Worm (Caenorhabditis elegans): ENCODE measurements around the gene mig-38.
A peak's percentile ranks its signal among the peaks of the same experiment; 100 is the strongest.

Gene mig-38

ce11 chrIV:11601721-11602405 lies 7.8 kb downstream of the mig-38 start (continued):
- TF ChIP-seq unc-39 (tag; optimal IDR thresholded peaks at IDR 0.05): no peak
- no peak for TF ChIP-seq aly-2 (tag; optimal IDR thresholded peaks at IDR 0.05)
- TF ChIP-seq nhr-48 (tag; optimal IDR thresholded peaks at IDR 0.05): peak; percentile 35
- TF ChIP-seq F37D6.2 (tag; optimal IDR thresholded peaks at IDR 0.05): peak; percentile 27
- peak; percentile 7 for TF ChIP-seq nhr-77 (tag; optimal IDR thresholded peaks at IDR 0.05)
- TF ChIP-seq nhr-111 (GFP tag; optimal IDR thresholded peaks at IDR 0.05): no peak
- TF ChIP-seq daf-19 (GFP tag; conservative IDR thresholded peaks at IDR 0.05): no peak
- TF ChIP-seq lin-39 (tag; optimal IDR thresholded peaks at IDR 0.05): no peak
- TF ChIP-seq ceh-62 (tag; optimal IDR thresholded peaks at IDR 0.05): no peak
- no peak for TF ChIP-seq ceh-28 (tag; optimal IDR thresholded peaks at IDR 0.05)
- TF ChIP-seq mes-2 (tag; optimal IDR thresholded peaks at IDR 0.05; ENCODE audit: poor library complexity, severe bottlenecking): peak; percentile 86
- no peak for TF ChIP-seq cey-2 (tag; optimal IDR thresholded peaks at IDR 0.05; ENCODE audit: borderline replicate concordance, insufficient read depth)
- peak; percentile 67 for TF ChIP-seq lin-13 (GFP tag; optimal IDR thresholded peaks at IDR 0.05)
- TF ChIP-seq spr-1 (tag; optimal IDR thresholded peaks at IDR 0.05): peak; percentile 54
- TF ChIP-seq pqm-1 (tag; optimal IDR thresholded peaks at IDR 0.05): no peak
- TF ChIP-seq daf-16 (GFP tag; optimal IDR thresholded peaks at IDR 0.05): no peak
- TF ChIP-seq daf-16 (tag; optimal IDR thresholded peaks at IDR 0.05): peak; percentile 28
- peak; percentile 67 for TF ChIP-seq lin-38 (GFP tag; IDR thresholded peaks at IDR 0.05)
- TF ChIP-seq nhr-25 (tag; optimal IDR thresholded peaks at IDR 0.05; ENCODE audit: borderline replicate concordance, insufficient read depth): no peak
- TF ChIP-seq pha-4 (GFP tag; IDR thresholded peaks at IDR 0.05): peak; percentile 57; the same call in 1 of the 2 replicates
- TF ChIP-seq pha-4 (tag; optimal IDR thresholded peaks at IDR 0.05): no peak
- peak; percentile 58 for TF ChIP-seq hmg-1.1 (GFP tag; IDR thresholded peaks at IDR 0.05)
- TF ChIP-seq hif-1 (tag; optimal IDR thresholded peaks at IDR 0.05): peak in 1 of 2 experiments; percentile 42
- TF ChIP-seq dve-1 (tag; optimal IDR thresholded peaks at IDR 0.05; ENCODE audit: insufficient read depth): peak; percentile 80
- peak; percentile 58 for TF ChIP-seq T26A8.4 (GFP tag; IDR thresholded peaks at IDR 0.05)
- TF ChIP-seq T20F7.1 (GFP tag; optimal IDR thresholded peaks at IDR 0.05): no peak
- TF ChIP-seq ztf-11 (tag; optimal IDR thresholded peaks at IDR 0.05): no peak
- no peak for TF ChIP-seq tra-1 (GFP tag; IDR thresholded peaks at IDR 0.05)
- no peak for TF ChIP-seq nhr-10 (tag; optimal IDR thresholded peaks at IDR 0.05)
- no peak for TF ChIP-seq attf-4 (tag; optimal IDR thresholded peaks at IDR 0.05)
- TF ChIP-seq nhr-41 (GFP tag; IDR thresholded peaks at IDR 0.05): no peak
- no peak for TF ChIP-seq dmd-8 (GFP tag; IDR thresholded peaks at IDR 0.05)
- TF ChIP-seq nhr-42 (GFP tag; IDR thresholded peaks at IDR 0.05): no peak
- TF ChIP-seq hlh-11 (tag; optimal IDR thresholded peaks at IDR 0.05): peak; percentile 46
- peak; percentile 27 for TF ChIP-seq fkh-10 (GFP tag; optimal IDR thresholded peaks at IDR 0.05)
- no peak for TF ChIP-seq lim-7 (GFP tag; IDR thresholded peaks at IDR 0.05)
- TF ChIP-seq mdl-1 (tag; optimal IDR thresholded peaks at IDR 0.05): no peak
- no peak for TF ChIP-seq Y105C5A.15 (GFP tag; IDR thresholded peaks at IDR 0.05)
- TF ChIP-seq daf-8 (GFP tag; IDR thresholded peaks at IDR 0.05): no peak
- TF ChIP-seq arid-1 (GFP tag; conservative IDR thresholded peaks at IDR 0.05): peak; percentile 48
- peak; percentile 24 for TF ChIP-seq nhr-11 (tag; optimal IDR thresholded peaks at IDR 0.05)
- no peak for TF ChIP-seq fos-1 (tag; optimal IDR thresholded peaks at IDR 0.05)
- no peak for TF ChIP-seq F49E8.2 (tag; optimal IDR thresholded peaks at IDR 0.05; ENCODE audit: borderline replicate concordance)
- TF ChIP-seq dmd-6 (GFP tag; IDR thresholded peaks at IDR 0.05): no peak; the same call in 1 of the 2 replicates
- no peak for TF ChIP-seq F26F4.8 (GFP tag; conservative IDR thresholded peaks at IDR 0.05)
- TF ChIP-seq daf-12 (tag; optimal IDR thresholded peaks at IDR 0.05): no peak
- peak; percentile 54 for TF ChIP-seq nhr-102 (tag; optimal IDR thresholded peaks at IDR 0.05)
- TF ChIP-seq unc-62 (GFP tag; optimal IDR thresholded peaks at IDR 0.05 in 1 of 2): no peak
- TF ChIP-seq unc-62 (tag; optimal IDR thresholded peaks at IDR 0.05): no peak
- TF ChIP-seq hlh-30 (tag; optimal IDR thresholded peaks at IDR 0.05; ENCODE audit: insufficient read depth): peak; percentile 48
- TF ChIP-seq nhr-6 (tag; optimal IDR thresholded peaks at IDR 0.05): peak; percentile 43
